Fruit fly (Drosophila melanogaster) whole organism, prepupa: Measurements from ENCODE around the gene ais.

Experiments used
- Blimp-1 ChIP-seq: fragments of 200-800 bp; sonication (Bioruptor generic); optimal IDR thresholded peaks from 3 replicates; lab custom pipeline; 2017; ENCODE audit warnings: missing biosample characterization, missing genetic modification characterization, mild to moderate bottlenecking, moderate library complexity, missing genetic modification reagents
- CG10631 ChIP-seq: fragments of 200-800 bp; sonication (Bioruptor generic); optimal IDR thresholded peaks from 2 replicates; lab custom pipeline; 2016; ENCODE audit warnings: missing biosample characterization, missing genetic modification characterization
- CG10669 ChIP-seq: fragments of 200-800 bp; sonication (Bioruptor generic); optimal IDR thresholded peaks from 3 replicates; lab custom pipeline; 2018; ENCODE audit warnings: missing biosample characterization, mild to moderate bottlenecking, missing genetic modification characterization, moderate library complexity
- CG11294 ChIP-seq: fragments of 200-800 bp; sonication (Bioruptor generic); IDR thresholded peaks from 2 replicates; pipeline ENCODE4 v1.3.6; 2022; ENCODE audit warnings: missing biosample characterization, missing genetic modification characterization
- CG11762 ChIP-seq: fragments of 200-800 bp; sonication (Bioruptor generic); optimal IDR thresholded peaks from 3 replicates; lab custom pipeline; 2016; ENCODE audit warnings: missing biosample characterization, missing genetic modification characterization; ENCODE audit not compliant: insufficient read depth
- CG11902 ChIP-seq: fragments of 200-800 bp; sonication (Bioruptor generic); optimal IDR thresholded peaks from 3 replicates; lab custom pipeline; 2016; ENCODE audit warnings: missing biosample characterization, missing genetic modification characterization
- CG15336 ChIP-seq: fragments of 200-800 bp; sonication (Bioruptor generic); IDR thresholded peaks from 2 replicates; pipeline ENCODE4 v1.3.6; 2022; ENCODE audit warnings: missing biosample characterization, missing genetic modification characterization
- CG1621 ChIP-seq: fragments of 200-800 bp; sonication (Bioruptor generic); optimal IDR thresholded peaks from 3 replicates; lab custom pipeline; 2018; ENCODE audit warnings: missing biosample characterization, mild to moderate bottlenecking, missing genetic modification characterization
- CG16779 ChIP-seq: fragments of 200-800 bp; sonication (Bioruptor generic); optimal IDR thresholded peaks from 3 replicates; lab custom pipeline; 2017; ENCODE audit warnings: missing biosample characterization, mild to moderate bottlenecking, missing genetic modification characterization
- CG3032 ChIP-seq: fragments of 200-800 bp; optimal IDR thresholded peaks from 2 replicates; lab custom pipeline; 2019; ENCODE audit warnings: missing biosample characterization, mild to moderate bottlenecking, missing genetic modification characterization, moderate library complexity
- CG4318 ChIP-seq: fragments of 200-800 bp; sonication (Bioruptor generic); optimal IDR thresholded peaks from 3 replicates; lab custom pipeline; 2017; ENCODE audit warnings: missing biosample characterization, mild to moderate bottlenecking, missing genetic modification characterization
- CG6276 ChIP-seq: fragments of 200-800 bp; sonication (Bioruptor generic); optimal IDR thresholded peaks from 2 replicates; lab custom pipeline; 2017; ENCODE audit warnings: missing biosample characterization, mild to moderate bottlenecking, missing genetic modification characterization
- CG6854 ChIP-seq: fragments of 200-800 bp; sonication (Bioruptor generic); optimal IDR thresholded peaks from 2 replicates; lab custom pipeline; 2017; ENCODE audit warnings: missing biosample characterization, mild to moderate bottlenecking, missing genetic modification characterization
- CG7368 ChIP-seq: fragments of 200-800 bp; sonication (Bioruptor generic); optimal IDR thresholded peaks from 3 replicates; lab custom pipeline; 2016; ENCODE audit warnings: missing biosample characterization, missing genetic modification characterization
- CG9139 ChIP-seq: fragments of 200-800 bp; sonication (Bioruptor generic); optimal IDR thresholded peaks from 3 replicates; lab custom pipeline; 2017; ENCODE audit warnings: missing biosample characterization, mild to moderate bottlenecking, missing genetic modification characterization
- Eip75B ChIP-seq: fragments of 200-800 bp; sonication (Bioruptor generic); optimal IDR thresholded peaks from 3 replicates; lab custom pipeline; 2016; ENCODE audit warnings: missing biosample characterization, missing genetic modification characterization
- Eip78C ChIP-seq: fragments of 200-800 bp; sonication (Bioruptor generic); peaks from one replicate; lab custom pipeline; 2016; ENCODE audit warnings: missing biosample characterization, missing genetic modification characterization
- Ets21C ChIP-seq: fragments of 200-800 bp; sonication (Bioruptor generic); optimal IDR thresholded peaks from 3 replicates; lab custom pipeline; 2016; ENCODE audit warnings: missing biosample characterization, missing genetic modification characterization
- Ets96B ChIP-seq: fragments of 200-800 bp; optimal IDR thresholded peaks from 2 replicates; lab custom pipeline; 2019; ENCODE audit warnings: missing biosample characterization, mild to moderate bottlenecking, missing genetic modification characterization, moderate library complexity
- Gug ChIP-seq: fragments of 200-800 bp; sonication (Bioruptor generic); IDR thresholded peaks from 2 replicates; pipeline ENCODE4 v1.3.6; 2022; ENCODE audit warnings: missing biosample characterization, missing genetic modification characterization
- Hr4 ChIP-seq: fragments of 200-800 bp; sonication (Bioruptor generic); optimal IDR thresholded peaks from 3 replicates; lab custom pipeline; 2016; ENCODE audit warnings: missing biosample characterization, missing genetic modification characterization
- Lpt ChIP-seq: fragments of 200-800 bp; sonication (Bioruptor generic); optimal IDR thresholded peaks from 3 replicates; lab custom pipeline; 2016; ENCODE audit warnings: missing biosample characterization, missing genetic modification characterization
- OdsH ChIP-seq: fragments of 200-800 bp; sonication (Bioruptor generic); optimal IDR thresholded peaks from 3 replicates; lab custom pipeline; 2016; ENCODE audit warnings: missing biosample characterization, missing genetic modification characterization
- Smox ChIP-seq: fragments of 200-800 bp; sonication (Bioruptor generic); optimal IDR thresholded peaks from 3 replicates; lab custom pipeline; 2016; ENCODE audit warnings: missing biosample characterization, missing genetic modification characterization
- Sox102F ChIP-seq: fragments of 200-800 bp; sonication (Bioruptor generic); optimal IDR thresholded peaks from 2 replicates; lab custom pipeline; 2016; ENCODE audit warnings: missing biosample characterization, mild to moderate bottlenecking, missing genetic modification characterization
- Sox14 ChIP-seq: fragments of 200-800 bp; sonication (Bioruptor generic); optimal IDR thresholded peaks from 3 replicates; lab custom pipeline; 2016; ENCODE audit warnings: missing biosample characterization, missing genetic modification characterization
- Sox15 ChIP-seq: fragments of 200-800 bp; sonication (Bioruptor generic); optimal IDR thresholded peaks from 3 replicates; lab custom pipeline; 2016; ENCODE audit warnings: missing biosample characterization, missing genetic modification characterization
- achi ChIP-seq: fragments of 200-800 bp; sonication (Bioruptor generic); optimal IDR thresholded peaks from 3 replicates; lab custom pipeline; 2016; ENCODE audit warnings: missing biosample characterization, missing genetic modification characterization
- cyc ChIP-seq: fragments of 200-800 bp; sonication (Bioruptor generic); optimal IDR thresholded peaks from 3 replicates; lab custom pipeline; 2016; ENCODE audit warnings: missing biosample characterization, missing genetic modification characterization
- dac ChIP-seq: fragments of 200-800 bp; sonication (Bioruptor generic); optimal IDR thresholded peaks from 2 replicates; lab custom pipeline; 2017; ENCODE audit warnings: missing biosample characterization, mild to moderate bottlenecking, missing genetic modification characterization
- dsx ChIP-seq: fragments of 200-800 bp; optimal IDR thresholded peaks from 3 replicates; lab custom pipeline; 2019; ENCODE audit warnings: missing biosample characterization, mild to moderate bottlenecking, missing genetic modification characterization, moderate library complexity; ENCODE audit not compliant: poor library complexity, severe bottlenecking
- eg ChIP-seq: fragments of 200-800 bp; sonication (Bioruptor generic); IDR thresholded peaks from 3 replicates; pipeline ENCODE4 v1.3.6; 2022; ENCODE audit warnings: missing biosample characterization, missing genetic modification characterization
- esn ChIP-seq: fragments of 200-800 bp; sonication (Bioruptor generic); optimal IDR thresholded peaks from 2 replicates; lab custom pipeline; 2016; ENCODE audit warnings: missing biosample characterization, mild to moderate bottlenecking, missing genetic modification characterization, moderate library complexity
- fd59A ChIP-seq: fragments of 200-800 bp; sonication (Bioruptor generic); optimal IDR thresholded peaks from 2 replicates; lab custom pipeline; 2017; ENCODE audit warnings: missing biosample characterization, mild to moderate bottlenecking, missing genetic modification characterization, missing genetic modification reagents
- fd85E ChIP-seq: fragments of 200-800 bp; sonication (Bioruptor generic); optimal IDR thresholded peaks from 3 replicates; lab custom pipeline; 2016; ENCODE audit warnings: missing biosample characterization, missing genetic modification characterization
- fkh ChIP-seq: fragments of 200-800 bp; sonication (Bioruptor generic); optimal IDR thresholded peaks from 3 replicates; lab custom pipeline; 2017; ENCODE audit warnings: missing biosample characterization, mild to moderate bottlenecking, missing genetic modification characterization, moderate library complexity
- lz ChIP-seq: fragments of 200-800 bp; sonication (Bioruptor generic); optimal IDR thresholded peaks from 3 replicates; lab custom pipeline; 2016; ENCODE audit warnings: missing biosample characterization, missing genetic modification characterization
- net ChIP-seq: fragments of 200-800 bp; sonication (Bioruptor generic); optimal IDR thresholded peaks from 3 replicates; lab custom pipeline; 2016; ENCODE audit warnings: missing biosample characterization, missing genetic modification characterization
- pdm3 ChIP-seq: fragments of 200-800 bp; sonication (Bioruptor generic); optimal IDR thresholded peaks from 3 replicates; lab custom pipeline; 2016; ENCODE audit warnings: missing biosample characterization, missing genetic modification characterization
- salr ChIP-seq, 2 experiments: fragments of 200-800 bp; sonication (Bioruptor generic); optimal IDR thresholded peaks; 3 replicates each; lab custom pipeline; 2016 to 2018; ENCODE audit warnings: missing biosample characterization in 2 of 2, missing genetic modification characterization in 2 of 2, mild to moderate bottlenecking in 1 of 2
- spab ChIP-seq: fragments of 200-800 bp; sonication (Bioruptor generic); optimal IDR thresholded peaks from 2 replicates; lab custom pipeline; 2017; ENCODE audit warnings: missing biosample characterization, mild to moderate bottlenecking, missing genetic modification characterization, missing genetic modification reagents
- topi ChIP-seq: fragments of 200-800 bp; sonication (Bioruptor generic); optimal IDR thresholded peaks from 3 replicates; lab custom pipeline; 2016; ENCODE audit warnings: missing biosample characterization, missing genetic modification characterization
- vri ChIP-seq: fragments of 200-800 bp; sonication (Bioruptor generic); optimal IDR thresholded peaks from 3 replicates; lab custom pipeline; 2016; ENCODE audit warnings: missing biosample characterization, mild to moderate bottlenecking, missing genetic modification characterization

ais gene

dm6 chr3L:17759072-17759747, 45.3 kb downstream of the ais start, which contains the start of gene CG32181:
TSS of gene CG32181 (plus strand) at chr3L:17759697.
- no peak for TF ChIP-seq Blimp-1
- no peak for TF ChIP-seq Hr4 (GFP tag; lab: Kevin White, UChicago)
- TF ChIP-seq Ets96B (tag; lab: Kevin White, UChicago) = no peak
- no peak for TF ChIP-seq net (GFP tag; lab: Kevin White, UChicago)
- TF ChIP-seq salr (GFP tag; optimal IDR thresholded peaks at IDR 0.05; lab: Kevin White, UChicago) = no peak
- no peak for TF ChIP-seq Smox (GFP tag; lab: Kevin White, UChicago)
- TF ChIP-seq achi (GFP tag; lab: Kevin White, UChicago) = no peak
- TF ChIP-seq cyc (GFP tag; lab: Kevin White, UChicago) = no peak
- no peak for TF ChIP-seq eg
- TF ChIP-seq lz (GFP tag; lab: Kevin White, UChicago) = no peak
- TF ChIP-seq CG9139 (GFP tag; lab: Kevin White, UChicago) = no peak
- no peak for TF ChIP-seq fd59A
- no peak for TF ChIP-seq spab (GFP tag; lab: Kevin White, UChicago)
- TF ChIP-seq CG11902 (GFP tag; lab: Kevin White, UChicago) = no peak
- no peak for TF ChIP-seq Eip75B

dm6 chr3L:17758084-17758211, 46.6 kb downstream of the ais start, which contains the start of gene CG32182:
TSS of gene CG32182 (plus strand) at chr3L:17758112.
- TF ChIP-seq vri (GFP tag; lab: Kevin White, UChicago) = no peak
- no peak for TF ChIP-seq Sox14 (GFP tag; lab: Kevin White, UChicago)
- no peak for TF ChIP-seq fd85E
- no peak for TF ChIP-seq CG1621 (tag; lab: Kevin White, UChicago)
- no peak for TF ChIP-seq spab (GFP tag; lab: Kevin White, UChicago)
- no peak for TF ChIP-seq dac (GFP tag; lab: Kevin White, UChicago)
- TF ChIP-seq CG10631 (GFP tag; lab: Kevin White, UChicago) = no peak
- no peak for TF ChIP-seq pdm3 (GFP tag; lab: Kevin White, UChicago)
- TF ChIP-seq Eip75B = no peak
- no peak for TF ChIP-seq cyc (GFP tag; lab: Kevin White, UChicago)
- TF ChIP-seq fkh (GFP tag; lab: Kevin White, UChicago) = no peak
- TF ChIP-seq eg = no peak
- TF ChIP-seq CG10669 (GFP tag; lab: Kevin White, UChicago) = no peak
- TF ChIP-seq esn = no peak
- TF ChIP-seq CG15336 (GFP tag; lab: Robert Waterston, UW) = no peak
- no peak for TF ChIP-seq dsx (GFP tag; lab: Kevin White, UChicago)
- TF ChIP-seq topi (GFP tag; lab: Kevin White, UChicago) = no peak
- TF ChIP-seq Sox102F (GFP tag; lab: Kevin White, UChicago) = no peak
- TF ChIP-seq CG3032 = no peak

dm6 chr3L:17757156-17758083, 47.1 kb downstream of the ais start:
- TF ChIP-seq Sox15 (GFP tag; lab: Kevin White, UChicago) (peak; percentile 60), CG6276 (GFP tag; lab: Kevin White, UChicago) (peak; percentile 68), spab (GFP tag; lab: Kevin White, UChicago) (peak; percentile 72), CG11762 (GFP tag; lab: Kevin White, UChicago) (peak; percentile 79), dsx (GFP tag; lab: Kevin White, UChicago) (peak; percentile 71), CG6854 (GFP tag; lab: Kevin White, UChicago) (no peak), topi (GFP tag; lab: Kevin White, UChicago) (peak; percentile 74), Eip75B (peak; percentile 81), Lpt (peak; percentile 64), Hr4 (GFP tag; lab: Kevin White, UChicago) (peak; percentile 72), CG7368 (GFP tag; lab: Kevin White, UChicago) (peak; percentile 52), fkh (GFP tag; lab: Kevin White, UChicago) (peak; percentile 57), Blimp-1 (peak; percentile 49), CG10669 (GFP tag; lab: Kevin White, UChicago) (peak; percentile 79), CG4318 (GFP tag; lab: Kevin White, UChicago) (peak; percentile 48), Eip78C (GFP tag; lab: Kevin White, UChicago) (peak; percentile 93), lz (GFP tag; lab: Kevin White, UChicago) (peak; percentile 77), Ets21C (GFP tag; lab: Kevin White, UChicago) (peak; percentile 59), OdsH (GFP tag; lab: Kevin White, UChicago) (peak; percentile 77), salr (GFP tag; optimal IDR thresholded peaks at IDR 0.05; lab: Kevin White, UChicago) (peak; percentile 36 to 77), CG16779 (tag; lab: Kevin White, UChicago) (peak; percentile 75), vri (GFP tag; lab: Kevin White, UChicago) (peak; percentile 28), Gug (peak; percentile 43; the same call in 1 of the 2 replicates), CG11294 (GFP tag; lab: Robert Waterston, UW) (no peak), esn (peak; percentile 87), net (GFP tag; lab: Kevin White, UChicago) (peak; percentile 69)
